Worm (Caenorhabditis elegans): ENCODE data around the gene old-1.

Gene old-1

DNA sequence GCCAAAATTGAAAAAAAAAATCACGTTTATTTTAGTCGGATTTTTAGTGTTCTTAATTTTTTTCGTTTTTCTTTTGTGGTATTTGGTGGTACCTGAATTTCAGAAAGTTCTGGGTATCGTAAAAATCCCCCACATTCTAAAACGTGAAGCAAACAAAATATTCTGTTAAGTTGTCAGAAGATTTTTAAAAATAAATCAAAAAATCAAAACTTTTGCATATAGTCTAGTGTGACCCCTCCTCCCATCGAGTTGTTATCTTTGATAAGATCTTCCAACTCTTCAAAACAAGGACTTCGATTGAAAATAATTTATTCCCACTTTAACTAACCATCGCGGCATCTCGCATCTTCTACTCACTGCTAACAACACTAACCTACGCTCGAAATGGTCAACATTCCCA lies 39.4 kb downstream of the old-1 start, which contains the start of gene ZK938.1:
Gene ZK938.1 (plus strand): TSS at position 301 of the 400 bp plus-strand sequence.
- TF ChIP-seq efl-1 (optimal IDR thresholded peaks at IDR 0.05) = no peak
- TF ChIP-seq efl-1 (GFP tag; optimal IDR thresholded peaks at IDR 0.05 in 1 of 2) = peak in 1 of 2 experiments; percentile 25
- no peak for TF ChIP-seq ztf-11 (tag; optimal IDR thresholded peaks at IDR 0.05)
- no peak for TF ChIP-seq nhr-237 (tag; optimal IDR thresholded peaks at IDR 0.05)

DNA sequence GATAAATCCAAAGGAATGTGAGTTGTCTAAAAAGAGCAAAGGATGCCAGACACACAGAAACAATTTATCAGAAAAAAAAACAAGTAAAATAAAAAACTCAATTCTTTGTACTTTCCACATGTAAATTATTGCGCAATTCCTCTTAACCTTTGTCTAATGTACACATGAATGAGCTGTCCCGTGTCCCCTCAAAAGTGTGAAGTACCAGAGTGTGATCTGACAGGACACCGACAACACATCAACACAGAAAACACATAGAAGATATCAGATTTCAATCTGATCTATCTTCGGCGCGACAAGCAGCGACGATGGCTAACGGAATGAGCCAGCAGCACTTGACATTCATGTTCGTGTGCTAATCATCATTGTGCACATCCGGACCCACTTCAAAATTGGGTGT lies 40.0 kb downstream of the old-1 start:
- TF ChIP-seq hpl-2 (GFP tag; optimal IDR thresholded peaks at IDR 0.05) = no peak
- no peak for TF ChIP-seq fkh-4 (tag; optimal IDR thresholded peaks at IDR 0.05; ENCODE audit: borderline replicate concordance)
- TF ChIP-seq unc-130 (tag; optimal IDR thresholded peaks at IDR 0.05) = no peak
- TF ChIP-seq F16B12.6 (tag; optimal IDR thresholded peaks at IDR 0.05) = no peak
- no peak for TF ChIP-seq ceh-82 (tag; optimal IDR thresholded peaks at IDR 0.05)
- no peak for TF ChIP-seq nhr-77 (tag; optimal IDR thresholded peaks at IDR 0.05)
- no peak for TF ChIP-seq fos-1 (tag; optimal IDR thresholded peaks at IDR 0.05)
- no peak for TF ChIP-seq jun-1 (tag; optimal IDR thresholded peaks at IDR 0.05)
- TF ChIP-seq ztf-4 (tag; optimal IDR thresholded peaks at IDR 0.05) = no peak
- no peak for TF ChIP-seq sox-4 (tag; optimal IDR thresholded peaks at IDR 0.05)
- TF ChIP-seq ceh-88 (GFP tag; IDR thresholded peaks at IDR 0.05) = no peak
- TF ChIP-seq blmp-1 (tag; optimal IDR thresholded peaks at IDR 0.05) = no peak
- no peak for TF ChIP-seq aly-2 (tag; optimal IDR thresholded peaks at IDR 0.05)
- TF ChIP-seq fkh-10 (GFP tag; optimal IDR thresholded peaks at IDR 0.05) = no peak
- TF ChIP-seq mab-9 (GFP tag; IDR thresholded peaks at IDR 0.05) = no peak
- TF ChIP-seq zag-1 (tag; optimal IDR thresholded peaks at IDR 0.05) = no peak

DNA sequence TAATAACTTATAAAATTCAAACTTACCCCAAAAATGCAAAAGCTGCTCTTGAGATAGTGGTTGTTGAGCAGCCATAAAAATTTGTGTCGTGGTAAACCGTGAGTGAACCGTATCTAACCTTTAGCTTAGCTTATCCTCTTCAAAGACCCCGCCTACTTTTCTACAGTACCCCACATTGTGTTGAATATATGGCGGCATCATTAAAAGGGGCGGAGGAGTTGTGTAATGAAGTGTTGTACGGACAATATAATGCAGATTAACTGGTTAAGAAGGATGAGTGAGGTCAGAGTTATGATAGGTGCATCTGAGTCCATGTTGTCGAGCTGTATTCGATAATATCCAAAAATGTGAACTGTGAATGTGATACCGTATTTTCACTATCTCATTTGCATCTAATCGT lies 40.7 kb downstream of the old-1 start, which contains the start of gene eyg-1:
Gene eyg-1 (minus strand): TSS at position 101 of the 400 bp plus-strand sequence.
- TF ChIP-seq blmp-1 (tag; optimal IDR thresholded peaks at IDR 0.05) (no peak), C34B4.2 (tag; optimal IDR thresholded peaks at IDR 0.05) (no peak), nhr-71 (tag; optimal IDR thresholded peaks at IDR 0.05) (no peak)

DNA sequence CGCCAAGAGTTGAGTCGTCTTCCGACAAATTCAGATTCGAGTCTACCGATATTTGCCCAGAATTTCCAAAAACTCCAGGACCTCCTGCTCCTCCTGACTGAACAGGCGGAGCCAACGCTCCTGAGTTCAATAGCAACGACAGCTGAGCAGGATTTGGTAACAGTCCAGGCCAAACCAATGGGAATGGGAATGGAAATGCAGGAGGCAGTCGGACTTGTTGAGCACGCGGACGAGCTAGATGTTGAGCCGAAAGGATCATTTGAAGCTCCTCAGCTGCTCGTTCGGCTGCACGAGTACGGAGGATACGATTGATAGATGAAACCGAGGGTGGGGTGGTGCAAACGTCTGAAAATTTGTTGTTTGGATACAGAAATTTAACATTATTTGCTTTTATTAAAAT lies 41.6 kb downstream of the old-1 start:
- TF ChIP-seq grh-1 (GFP tag; IDR thresholded peaks at IDR 0.05) (no peak), nhr-84 (tag; optimal IDR thresholded peaks at IDR 0.05) (no peak), xbp-1 (tag; optimal IDR thresholded peaks at IDR 0.05) (no peak), lin-13 (GFP tag; optimal IDR thresholded peaks at IDR 0.05) (no peak), efl-1 (optimal IDR thresholded peaks at IDR 0.05) (no peak), efl-1 (GFP tag; optimal IDR thresholded peaks at IDR 0.05 in 1 of 2) (peak in 1 of 2 experiments; percentile 59), ceh-8 (GFP tag; optimal IDR thresholded peaks at IDR 0.05) (no peak)

Data from whole organism, L1 larva.